Worm (Caenorhabditis elegans) whole organism, L2 larva: ENCODE results near the gene fig-1.

Experiments used
- C34F6.9 ChIP-seq: fragments of 150-350 bp; optimal IDR thresholded peaks from 2 replicates; lab custom pipeline; 2014; ENCODE audit warnings: missing biosample characterization, missing genetic modification characterization
- R02D3.7 ChIP-seq: fragments of 150-350 bp; optimal IDR thresholded peaks from 2 replicates; lab custom pipeline; 2014; ENCODE audit warnings: missing biosample characterization, missing genetic modification characterization
- Y55F3AM.14 ChIP-seq: fragments of 200-800 bp; sonication (Bioruptor generic); optimal IDR thresholded peaks from 2 replicates; lab custom pipeline; 2018; ENCODE audit warnings: mild to moderate bottlenecking, missing genetic modification characterization, missing compliant biosample characterization
- alr-1 ChIP-seq: fragments of 150-350 bp; optimal IDR thresholded peaks from 2 replicates; lab custom pipeline; 2014; ENCODE audit warnings: missing biosample characterization, missing genetic modification characterization
- aly-2 ChIP-seq: fragments of 150-350 bp; optimal IDR thresholded peaks from 2 replicates; lab custom pipeline; 2014; ENCODE audit warnings: missing biosample characterization, missing genetic modification characterization
- ama-1 ChIP-seq: fragments of 150-350 bp; optimal IDR thresholded peaks from 2 replicates; lab custom pipeline; 2018; ENCODE audit warnings: inconsistent platforms
- blmp-1 ChIP-seq: sonication (generic microtip); optimal IDR thresholded peaks from 2 replicates; lab custom pipeline; 2017; ENCODE audit warnings: missing genetic modification characterization, mild to moderate bottlenecking, missing compliant biosample characterization, antibody characterized with exemption, moderate library complexity; ENCODE audit not compliant: insufficient read depth
- ceh-16 ChIP-seq: fragments of 150-350 bp; optimal IDR thresholded peaks from 2 replicates; lab custom pipeline; 2014; ENCODE audit warnings: missing biosample characterization, missing genetic modification characterization
- ceh-82 ChIP-seq: fragments of 150-350 bp; optimal IDR thresholded peaks from 2 replicates; lab custom pipeline; 2014; ENCODE audit warnings: missing biosample characterization, missing genetic modification characterization
- crh-2 ChIP-seq: sonication (generic microtip); optimal IDR thresholded peaks from 2 replicates; lab custom pipeline; 2017; ENCODE audit warnings: missing biosample characterization, missing genetic modification characterization
- dmd-4 ChIP-seq: sonication (generic microtip); optimal IDR thresholded peaks from 2 replicates; lab custom pipeline; 2017; ENCODE audit warnings: missing biosample characterization, missing genetic modification characterization
- egl-27 ChIP-seq: sonication (generic microtip); optimal IDR thresholded peaks from 3 replicates; lab custom pipeline; 2017; ENCODE audit warnings: missing biosample characterization, missing genetic modification reagents, missing genetic modification characterization
- elt-1 ChIP-seq: fragments of 150-350 bp; optimal IDR thresholded peaks from 2 replicates; lab custom pipeline; 2014; ENCODE audit warnings: missing biosample characterization, missing genetic modification characterization
- elt-3 ChIP-seq: sonication (generic microtip); optimal IDR thresholded peaks from 2 replicates; lab custom pipeline; 2017; ENCODE audit warnings: missing biosample characterization, missing genetic modification characterization
- fos-1 ChIP-seq: fragments of 150-350 bp; optimal IDR thresholded peaks from 2 replicates; lab custom pipeline; 2014; ENCODE audit warnings: missing biosample characterization, missing genetic modification characterization
- gmeb-1 ChIP-seq: fragments of 150-350 bp; optimal IDR thresholded peaks from 2 replicates; lab custom pipeline; 2014; ENCODE audit warnings: missing biosample characterization, missing genetic modification characterization
- lin-11 ChIP-seq: fragments of 150-350 bp; sonication (generic microtip); optimal IDR thresholded peaks from 2 replicates; lab custom pipeline; 2014; ENCODE audit warnings: missing biosample characterization, missing genetic modification characterization, inconsistent platforms, mixed read lengths
- lin-13 ChIP-seq: fragments of 150-350 bp; optimal IDR thresholded peaks from 2 replicates; lab custom pipeline; 2014; ENCODE audit warnings: missing biosample characterization, missing genetic modification reagents, missing genetic modification characterization
- lin-39 ChIP-seq: fragments of 150-350 bp; optimal IDR thresholded peaks from 2 replicates; lab custom pipeline; 2014; ENCODE audit warnings: missing biosample characterization, missing genetic modification reagents, missing genetic modification characterization
- lsy-2 ChIP-seq, 2 experiments: fragments of 150-350 bp in 1 of 2; sonication (generic microtip) in 1 of 2; optimal IDR thresholded peaks; 2 replicates each; lab custom pipeline; 2014 to 2017; ENCODE audit warnings: missing biosample characterization in 2 of 2, missing genetic modification characterization in 2 of 2
- mab-5 ChIP-seq: fragments of 150-350 bp; optimal IDR thresholded peaks from 2 replicates; lab custom pipeline; 2014; ENCODE audit warnings: missing biosample characterization, missing genetic modification characterization
- mbf-1 ChIP-seq: sonication (generic microtip); optimal IDR thresholded peaks from 2 replicates; lab custom pipeline; 2017; ENCODE audit warnings: missing biosample characterization, missing genetic modification characterization
- mdl-1 ChIP-seq, 2 experiments: fragments of 150-350 bp in 1 of 2; sonication (generic microtip) in 1 of 2; optimal IDR thresholded peaks; 2 replicates each; lab custom pipeline; 2017; ENCODE audit warnings: missing biosample characterization in 2 of 2, missing genetic modification characterization in 2 of 2
- nhr-10 ChIP-seq: sonication (generic microtip); optimal IDR thresholded peaks from 2 replicates; lab custom pipeline; 2017; ENCODE audit warnings: missing biosample characterization, missing genetic modification characterization
- nhr-11 ChIP-seq: fragments of 150-350 bp; optimal IDR thresholded peaks from 2 replicates; lab custom pipeline; 2014; ENCODE audit warnings: missing biosample characterization, missing genetic modification characterization
- nhr-129 ChIP-seq: fragments of 150-350 bp; optimal IDR thresholded peaks from 2 replicates; lab custom pipeline; 2014; ENCODE audit warnings: missing biosample characterization, missing genetic modification characterization
- nhr-23 ChIP-seq: fragments of 150-350 bp; optimal IDR thresholded peaks from 2 replicates; lab custom pipeline; 2014; ENCODE audit warnings: missing biosample characterization, missing genetic modification reagents, missing genetic modification characterization
- nhr-237 ChIP-seq: fragments of 150-350 bp; optimal IDR thresholded peaks from 2 replicates; lab custom pipeline; 2014; ENCODE audit warnings: missing biosample characterization, missing genetic modification characterization
- nhr-25 ChIP-seq: fragments of 150-350 bp; sonication (generic microtip); optimal IDR thresholded peaks from 3 replicates; lab custom pipeline; 2014; ENCODE audit warnings: missing biosample characterization, missing genetic modification characterization
- nhr-77 ChIP-seq: fragments of 150-350 bp; optimal IDR thresholded peaks from 2 replicates; lab custom pipeline; 2014; ENCODE audit warnings: missing biosample characterization, missing genetic modification characterization
- peb-1 ChIP-seq: fragments of 150-350 bp; optimal IDR thresholded peaks from 2 replicates; lab custom pipeline; 2014; ENCODE audit warnings: missing biosample characterization, missing genetic modification characterization
- sem-4 ChIP-seq: fragments of 150-350 bp; optimal IDR thresholded peaks from 2 replicates; lab custom pipeline; 2014; ENCODE audit warnings: missing biosample characterization, missing genetic modification reagents, missing genetic modification characterization
- skn-1 ChIP-seq: sonication (generic microtip); optimal IDR thresholded peaks from 2 replicates; lab custom pipeline; 2017; ENCODE audit warnings: missing biosample characterization, missing genetic modification characterization
- sma-3 ChIP-seq: sonication (generic microtip); optimal IDR thresholded peaks from 2 replicates; lab custom pipeline; 2016; ENCODE audit warnings: missing genetic modification reagents, missing genetic modification characterization, missing compliant biosample characterization
- sma-9 ChIP-seq, 2 experiments: fragments of 150-350 bp in 1 of 2; sonication (generic microtip) in 1 of 2; optimal IDR thresholded peaks; 2 replicates each; lab custom pipeline; 2014 to 2016; ENCODE audit warnings: missing genetic modification characterization in 2 of 2, mild to moderate bottlenecking in 1 of 2, missing biosample characterization in 1 of 2, missing compliant biosample characterization in 1 of 2, missing genetic modification reagents in 1 of 2, moderate library complexity in 1 of 2
- snpc-4 ChIP-seq: fragments of 150-350 bp; optimal IDR thresholded peaks from 2 replicates; lab custom pipeline; 2014; ENCODE audit warnings: missing biosample characterization, missing genetic modification characterization
- unc-39 ChIP-seq: fragments of 150-350 bp; optimal IDR thresholded peaks from 2 replicates; lab custom pipeline; 2014; ENCODE audit warnings: missing biosample characterization, missing genetic modification characterization
- unc-55 ChIP-seq: fragments of 150-350 bp; sonication (generic microtip); optimal IDR thresholded peaks from 3 replicates; lab custom pipeline; 2014; ENCODE audit warnings: missing biosample characterization, missing genetic modification reagents, missing genetic modification characterization
- unc-62 ChIP-seq: fragments of 150-350 bp; optimal IDR thresholded peaks from 2 replicates; lab custom pipeline; 2014; ENCODE audit warnings: missing biosample characterization, missing genetic modification reagents, missing genetic modification characterization
- ztf-1 ChIP-seq: fragments of 200-800 bp; sonication (Bioruptor generic); conservative IDR thresholded peaks from 2 replicates; pipeline ENCODE4 v1.3.6; 2022; ENCODE audit warnings: missing genetic modification characterization, missing compliant biosample characterization
- ztf-11 ChIP-seq: sonication (generic microtip); optimal IDR thresholded peaks from 2 replicates; lab custom pipeline; 2017; ENCODE audit warnings: missing biosample characterization, missing genetic modification characterization
- ztf-4 ChIP-seq: fragments of 150-350 bp; optimal IDR thresholded peaks from 2 replicates; lab custom pipeline; 2014; ENCODE audit warnings: missing biosample characterization, missing genetic modification characterization

Gene fig-1

ce11 chrV:10970930-10971329 is 10.1 kb downstream of the fig-1 start:
- TF ChIP-seq R02D3.7 (tag; lab: Kevin White, UChicago) (no peak), unc-62 (GFP tag; lab: Kevin White, UChicago) (no peak), mdl-1 (tag; optimal IDR thresholded peaks at IDR 0.05; lab: Kevin White, UChicago) (no peak), Y55F3AM.14 (GFP tag; lab: Kevin White, UChicago) (no peak), unc-39 (tag; lab: Kevin White, UChicago) (no peak), skn-1 (no peak), ceh-82 (tag; lab: Kevin White, UChicago) (no peak), aly-2 (no peak)

ce11 chrV:10970070-10970469 is 10.9 kb downstream of the fig-1 start, which contains the start of gene F17C11.22:
TSS of gene F17C11.22 (minus strand) at chrV:10970170.
- TF ChIP-seq nhr-10 (tag; lab: Kevin White, UChicago) = no peak
- no peak for TF ChIP-seq ztf-4 (tag; lab: Kevin White, UChicago)
- TF ChIP-seq ama-1 (lab: Kevin White, UChicago) = no peak
- no peak for TF ChIP-seq lin-13
- no peak for TF ChIP-seq unc-55 (GFP tag; lab: Kevin White, UChicago)
- TF ChIP-seq ceh-16 (tag; lab: Kevin White, UChicago) = no peak
- TF ChIP-seq lin-11 = no peak
- TF ChIP-seq mbf-1 (tag; lab: Kevin White, UChicago) = no peak
- no peak for TF ChIP-seq nhr-237 (tag; lab: Kevin White, UChicago)
- no peak for TF ChIP-seq R02D3.7 (tag; lab: Kevin White, UChicago)
- TF ChIP-seq elt-1 (tag; lab: Kevin White, UChicago) = no peak
- TF ChIP-seq snpc-4 = no peak

ce11 chrV:10967594-10968273 is 13.3 kb downstream of the fig-1 start:
- no peak for TF ChIP-seq unc-55 (GFP tag; lab: Kevin White, UChicago)
- no peak for TF ChIP-seq unc-39 (tag; lab: Kevin White, UChicago)

- TF ChIP-seq ceh-16 (tag; lab: Kevin White, UChicago) (no peak), ztf-1 (GFP tag; lab: Robert Waterston, UW) (no peak), sem-4 (no peak), alr-1 (tag; lab: Kevin White, UChicago) (no peak), gmeb-1 (tag; lab: Kevin White, UChicago) (no peak), nhr-237 (tag; lab: Kevin White, UChicago) (no peak), mab-5 (no peak), lin-39 (tag; lab: Kevin White, UChicago) (no peak), ztf-4 (tag; lab: Kevin White, UChicago) (no peak), dmd-4 (no peak), nhr-77 (tag; lab: Kevin White, UChicago) (no peak), blmp-1 (no peak)
- TF ChIP-seq, all 48 proteins: peak for 0
These were observed 14.1 kb downstream of the fig-1 start for ce11 chrV:10966874-10967273.

- TF ChIP-seq unc-55 (GFP tag; lab: Kevin White, UChicago) (peak; percentile 99), aly-2 (no peak), peb-1 (tag; lab: Kevin White, UChicago) (no peak), nhr-129 (tag; lab: Kevin White, UChicago) (peak; percentile 99), lsy-2 (tag; optimal IDR thresholded peaks at IDR 0.05; lab: Kevin White, UChicago) (peak; percentile 83 to 96), mab-5 (peak; percentile 85), nhr-11 (tag; lab: Kevin White, UChicago) (no peak), ztf-4 (tag; lab: Kevin White, UChicago) (peak; percentile 93), crh-2 (tag; lab: Kevin White, UChicago) (peak; percentile 98), C34F6.9 (tag; lab: Kevin White, UChicago) (peak; percentile 99), Y55F3AM.14 (GFP tag; lab: Kevin White, UChicago) (peak; percentile 76), ceh-16 (tag; lab: Kevin White, UChicago) (peak; percentile 31), elt-3 (tag; lab: Kevin White, UChicago) (no peak), snpc-4 (peak; percentile 88), nhr-23 (tag; lab: Kevin White, UChicago) (no peak), skn-1 (peak; percentile 86), mbf-1 (tag; lab: Kevin White, UChicago) (no peak), lin-11 (peak; percentile 94), gmeb-1 (tag; lab: Kevin White, UChicago) (peak; percentile 97), unc-62 (GFP tag; lab: Kevin White, UChicago) (peak; percentile 12), egl-27 (tag; lab: Kevin White, UChicago) (peak; percentile 82), ama-1 (lab: Kevin White, UChicago) (peak; percentile 51), nhr-237 (tag; lab: Kevin White, UChicago) (no peak), unc-39 (tag; lab: Kevin White, UChicago) (no peak), sma-3 (peak; percentile 97), ceh-82 (tag; lab: Kevin White, UChicago) (peak; percentile 75), fos-1 (tag; lab: Kevin White, UChicago) (peak; percentile 99), ztf-11 (tag; lab: Kevin White, UChicago) (no peak), nhr-25 (tag; lab: Kevin White, UChicago) (peak; percentile 98), sma-9 (GFP tag; optimal IDR thresholded peaks at IDR 0.05; lab: Kevin White, UChicago) (peak; percentile 99), sma-9 (tag; optimal IDR thresholded peaks at IDR 0.05; lab: Kevin White, UChicago) (no peak), nhr-10 (tag; lab: Kevin White, UChicago) (peak; percentile 61)
These were observed 15.5 kb downstream of the fig-1 start, which contains the start of the genes ctf-4 and eef-1G for ce11 chrV:10965501-10965900. TSS of gene ctf-4 (minus strand) at chrV:10965539. TSS of gene eef-1G (plus strand) at chrV:10965719.
